Fruit fly (Drosophila melanogaster) whole organism, embryonic: Measurements from ENCODE around the gene CG14868.

ENCODE experiments used
- BEAF-32 ChIP-seq: fragments of 200-800 bp; sonication (Bioruptor generic); optimal IDR thresholded peaks from 3 replicates; lab custom pipeline; 2017; ENCODE audit warnings: missing biosample characterization, missing genetic modification characterization, mild to moderate bottlenecking, moderate library complexity, missing genetic modification reagents
- Bdp1 ChIP-seq: fragments of 200-800 bp; sonication (Bioruptor generic); optimal IDR thresholded peaks from 3 replicates; lab custom pipeline; 2016; ENCODE audit warnings: missing biosample characterization, missing genetic modification characterization
- CG10267 ChIP-seq: fragments of 200-800 bp; sonication (Bioruptor generic); optimal IDR thresholded peaks from 2 replicates; lab custom pipeline; 2018; ENCODE audit warnings: missing biosample characterization, mild to moderate bottlenecking, missing genetic modification characterization, moderate library complexity
- CG12155 ChIP-seq: fragments of 200-800 bp; sonication (Bioruptor generic); optimal IDR thresholded peaks from 3 replicates; lab custom pipeline; 2016; ENCODE audit warnings: missing biosample characterization, missing genetic modification characterization
- CG12236 ChIP-seq: fragments of 200-800 bp; sonication (Bioruptor generic); optimal IDR thresholded peaks from 2 replicates; lab custom pipeline; 2016; ENCODE audit warnings: missing biosample characterization, missing genetic modification characterization
- CG13287 ChIP-seq: fragments of 200-800 bp; sonication (Bioruptor generic); IDR thresholded peaks from 2 replicates; pipeline ENCODE4 v1.3.6; 2022; ENCODE audit warnings: missing biosample characterization, missing genetic modification characterization; ENCODE audit not compliant: partially characterized antibody
- CG14860 ChIP-seq: fragments of 200-800 bp; sonication (Bioruptor generic); IDR thresholded peaks from 3 replicates; pipeline ENCODE4 v1.3.6; 2022; ENCODE audit warnings: missing biosample characterization, missing genetic modification characterization; ENCODE audit not compliant: partially characterized antibody
- CG15601 ChIP-seq: fragments of 200-800 bp; sonication (Bioruptor generic); optimal IDR thresholded peaks from 3 replicates; lab custom pipeline; 2019; ENCODE audit warnings: missing biosample characterization, mild to moderate bottlenecking, missing genetic modification characterization, moderate library complexity
- CG16813 ChIP-seq: fragments of 200-800 bp; sonication (Bioruptor generic); IDR thresholded peaks from 3 replicates; pipeline ENCODE4 v1.3.6; 2022; ENCODE audit warnings: missing biosample characterization, missing genetic modification characterization; ENCODE audit not compliant: partially characterized antibody
- CG18764 ChIP-seq: fragments of 200-800 bp; sonication (Bioruptor generic); optimal IDR thresholded peaks from 3 replicates; lab custom pipeline; 2016; ENCODE audit warnings: missing biosample characterization, missing genetic modification characterization
- CG2202 ChIP-seq: fragments of 200-800 bp; sonication (Bioruptor generic); optimal IDR thresholded peaks from 2 replicates; lab custom pipeline; 2018; ENCODE audit warnings: missing biosample characterization, mild to moderate bottlenecking, missing genetic modification characterization
- CG3065 ChIP-seq: fragments of 200-800 bp; sonication (Bioruptor generic); optimal IDR thresholded peaks from 2 replicates; lab custom pipeline; 2016; ENCODE audit warnings: missing biosample characterization, missing genetic modification characterization
- CG32532 ChIP-seq: fragments of 200-800 bp; sonication (Bioruptor generic); IDR thresholded peaks from 2 replicates; pipeline ENCODE4 v1.3.6; 2022; ENCODE audit warnings: missing biosample characterization, missing genetic modification characterization
- CG32772 ChIP-seq: fragments of 200-800 bp; sonication (Bioruptor generic); IDR thresholded peaks from 2 replicates; pipeline ENCODE4 v1.3.6; 2022; ENCODE audit warnings: missing biosample characterization, missing genetic modification characterization
- CG42726 ChIP-seq: fragments of 200-800 bp; sonication (Bioruptor generic); IDR thresholded peaks from 2 replicates; pipeline ENCODE4 v1.3.6; 2022; ENCODE audit warnings: missing biosample characterization, missing genetic modification characterization; ENCODE audit not compliant: partially characterized antibody
- CG5180 ChIP-seq: fragments of 200-800 bp; sonication (Bioruptor generic); optimal IDR thresholded peaks from 3 replicates; lab custom pipeline; 2017; ENCODE audit warnings: missing biosample characterization, missing genetic modification characterization, mild to moderate bottlenecking, moderate library complexity, missing genetic modification reagents
- CG6654 ChIP-seq: fragments of 200-800 bp; sonication (Bioruptor generic); optimal IDR thresholded peaks from 2 replicates; lab custom pipeline; 2017; ENCODE audit warnings: missing biosample characterization, mild to moderate bottlenecking, missing genetic modification characterization
- CG6683 ChIP-seq: fragments of 200-800 bp; sonication (Bioruptor generic); optimal IDR thresholded peaks from 2 replicates; lab custom pipeline; 2017; ENCODE audit warnings: missing biosample characterization, mild to moderate bottlenecking, missing genetic modification characterization, missing genetic modification reagents
- CG7963 ChIP-seq: fragments of 200-800 bp; sonication (Bioruptor generic); IDR thresholded peaks from 3 replicates; pipeline ENCODE4 v1.3.6; 2022; ENCODE audit warnings: missing biosample characterization, missing genetic modification characterization; ENCODE audit not compliant: partially characterized antibody
- CG8089 ChIP-seq: fragments of 200-800 bp; sonication (Bioruptor generic); optimal IDR thresholded peaks from 3 replicates; lab custom pipeline; 2016; ENCODE audit warnings: missing biosample characterization, missing genetic modification characterization
- CG8290 ChIP-seq, 3 experiments: fragments of 200-800 bp; sonication (Bioruptor generic); optimal IDR thresholded peaks; 2 replicates each; lab custom pipeline; 2016 to 2019; ENCODE audit warnings: missing biosample characterization in 3 of 3, missing genetic modification characterization in 3 of 3, mild to moderate bottlenecking in 2 of 3, moderate library complexity in 1 of 3
- CG8765 ChIP-seq: fragments of 200-800 bp; sonication (Bioruptor generic); IDR thresholded peaks from 2 replicates; pipeline ENCODE4 v1.3.6; 2022; ENCODE audit warnings: missing biosample characterization, missing genetic modification characterization
- CoRest ChIP-seq: fragments of 200-800 bp; sonication (Bioruptor generic); optimal IDR thresholded peaks from 3 replicates; lab custom pipeline; 2018; ENCODE audit warnings: missing biosample characterization, mild to moderate bottlenecking, missing genetic modification characterization, moderate library complexity
- Dll ChIP-seq: fragments of 200-800 bp; sonication (Bioruptor generic); IDR thresholded peaks from 4 replicates; pipeline ENCODE4 v1.3.6; 2022; ENCODE audit warnings: missing biosample characterization, missing genetic modification characterization; ENCODE audit not compliant: partially characterized antibody
- Doc3 ChIP-seq: fragments of 200-800 bp; sonication (Bioruptor generic); IDR thresholded peaks from 3 replicates; pipeline ENCODE4 v1.3.6; 2022; ENCODE audit warnings: missing biosample characterization, missing genetic modification characterization; ENCODE audit not compliant: partially characterized antibody
- H15 ChIP-seq: fragments of 200-800 bp; sonication (Bioruptor generic); IDR thresholded peaks from 3 replicates; pipeline ENCODE4 v1.3.6; 2022; ENCODE audit warnings: missing biosample characterization, missing genetic modification characterization
- H2.0 ChIP-seq: fragments of 200-800 bp; sonication (Bioruptor generic); IDR thresholded peaks from 2 replicates; pipeline ENCODE4 v1.3.6; 2022; ENCODE audit warnings: missing biosample characterization, missing genetic modification characterization
- Optix ChIP-seq: fragments of 200-800 bp; sonication (Bioruptor generic); IDR thresholded peaks from 3 replicates; pipeline ENCODE4 v1.3.6; 2022; ENCODE audit warnings: missing biosample characterization, missing genetic modification characterization
- Rfx ChIP-seq: fragments of 200-800 bp; sonication (Bioruptor generic); IDR thresholded peaks from 2 replicates; pipeline ENCODE4 v1.3.6; 2022; ENCODE audit warnings: missing biosample characterization, missing genetic modification characterization
- Scr ChIP-seq: fragments of 200-800 bp; sonication (Bioruptor generic); IDR thresholded peaks from 2 replicates; pipeline ENCODE4 v1.3.6; 2022; ENCODE audit warnings: missing biosample characterization, missing genetic modification characterization; ENCODE audit not compliant: partially characterized antibody
- Tbp ChIP-seq: fragments of >200 bp; optimal IDR thresholded peaks from 2 replicates; lab custom pipeline; 2018; ENCODE audit warnings: missing biosample characterization, missing genetic modification characterization
- ab ChIP-seq: fragments of 200-800 bp; sonication (Bioruptor generic); optimal IDR thresholded peaks from 2 replicates; lab custom pipeline; 2016; ENCODE audit warnings: missing biosample characterization, missing genetic modification characterization
- ato ChIP-seq: fragments of 200-800 bp; sonication (Bioruptor generic); IDR thresholded peaks from 2 replicates; pipeline ENCODE4 v1.3.6; 2022; ENCODE audit warnings: missing biosample characterization, missing genetic modification characterization; ENCODE audit not compliant: partially characterized antibody
- bbx ChIP-seq: fragments of 200-800 bp; sonication (Bioruptor generic); IDR thresholded peaks from 2 replicates; pipeline ENCODE4 v1.3.6; 2022; ENCODE audit warnings: missing biosample characterization, missing genetic modification characterization; ENCODE audit not compliant: partially characterized antibody
- chif ChIP-seq, 2 experiments: fragments of 200-800 bp; sonication (Bioruptor generic); optimal IDR thresholded peaks; 3 replicates each; lab custom pipeline; 2016; ENCODE audit warnings: missing biosample characterization in 2 of 2, missing genetic modification characterization in 2 of 2
- crc ChIP-seq: fragments of 200-800 bp; sonication (Bioruptor generic); optimal IDR thresholded peaks from 2 replicates; lab custom pipeline; 2016; ENCODE audit warnings: missing biosample characterization, missing genetic modification characterization
- cwo ChIP-seq: fragments of 200-800 bp; sonication (Bioruptor generic); optimal IDR thresholded peaks from 3 replicates; lab custom pipeline; 2017; ENCODE audit warnings: missing biosample characterization, missing genetic modification characterization, mild to moderate bottlenecking, moderate library complexity, missing genetic modification reagents
- emc ChIP-seq: fragments of 200-800 bp; sonication (Bioruptor generic); optimal IDR thresholded peaks from 2 replicates; lab custom pipeline; 2016; ENCODE audit warnings: missing biosample characterization, missing genetic modification characterization
- fd64A ChIP-seq: fragments of 200-800 bp; sonication (Bioruptor generic); optimal IDR thresholded peaks from 3 replicates; lab custom pipeline; 2018; ENCODE audit warnings: missing biosample characterization, mild to moderate bottlenecking, missing genetic modification characterization
- ftz-f1 ChIP-seq: fragments of 200-800 bp; sonication (Bioruptor generic); optimal IDR thresholded peaks from 2 replicates; lab custom pipeline; 2016; ENCODE audit warnings: missing biosample characterization, missing genetic modification characterization
- hb ChIP-seq: fragments of 200-800 bp; sonication (Bioruptor generic); IDR thresholded peaks from 3 replicates; pipeline ENCODE4 v1.3.6; 2022; ENCODE audit warnings: missing biosample characterization, missing genetic modification characterization; ENCODE audit not compliant: partially characterized antibody
- inv ChIP-seq: fragments of 200-800 bp; sonication (Bioruptor generic); IDR thresholded peaks from 2 replicates; pipeline ENCODE4 v1.3.6; 2022; ENCODE audit warnings: missing biosample characterization, missing genetic modification characterization; ENCODE audit not compliant: partially characterized antibody
- knrl ChIP-seq: fragments of 200-800 bp; sonication (Bioruptor generic); IDR thresholded peaks from 3 replicates; pipeline ENCODE4 v1.3.6; 2022; ENCODE audit warnings: missing biosample characterization, missing genetic modification characterization; ENCODE audit not compliant: partially characterized antibody
- mam ChIP-seq: fragments of 200-800 bp; sonication (Bioruptor generic); optimal IDR thresholded peaks from 3 replicates; lab custom pipeline; 2016; ENCODE audit warnings: missing biosample characterization, missing genetic modification characterization
- pho ChIP-seq: fragments of 200-800 bp; sonication (Bioruptor generic); optimal IDR thresholded peaks from 2 replicates; lab custom pipeline; 2016; ENCODE audit warnings: missing biosample characterization, missing genetic modification characterization
- sug ChIP-seq: fragments of 200-800 bp; optimal IDR thresholded peaks from 2 replicates; lab custom pipeline; 2019; ENCODE audit warnings: missing biosample characterization, mild to moderate bottlenecking, missing genetic modification characterization, moderate library complexity
- tll ChIP-seq, 2 experiments: fragments of 200-800 bp in 1 of 2; fragments of >200 bp in 1 of 2; sonication (Bioruptor generic) in 1 of 2; optimal IDR thresholded peaks; 2 replicates each; lab custom pipeline; 2017 to 2019; ENCODE audit warnings: missing biosample characterization in 2 of 2, missing genetic modification characterization in 2 of 2, mild to moderate bottlenecking in 1 of 2, moderate library complexity in 1 of 2
- tna ChIP-seq: fragments of 200-800 bp; sonication (Bioruptor generic); IDR thresholded peaks from 2 replicates; pipeline ENCODE4 v1.3.6; 2022; ENCODE audit warnings: missing biosample characterization, missing genetic modification characterization; ENCODE audit not compliant: partially characterized antibody
- unc-4 ChIP-seq: fragments of 200-800 bp; sonication (Bioruptor generic); IDR thresholded peaks from 2 replicates; pipeline ENCODE4 v1.3.6; 2022; ENCODE audit warnings: missing biosample characterization, missing genetic modification characterization; ENCODE audit not compliant: partially characterized antibody

CG14868 gene

dm6 chr3R:15361490-15361889, 8.3 kb downstream of the CG14868 start, which contains the start of the genes Cog2 and Trax:
Gene Cog2, minus strand, starts transcription at chr3R:15361657.
Gene Trax, plus strand, starts transcription at chr3R:15361692.
- TF ChIP-seq CG8089 (no peak), knrl (GFP tag; lab: Robert Waterston, UW) (peak; percentile 77), chif (GFP tag; optimal IDR thresholded peaks at IDR 0.05; lab: Kevin White, UChicago) (no peak), CG8765 (no peak), tna (GFP tag; lab: Robert Waterston, UW) (peak; percentile 78), CG5180 (GFP tag; lab: Kevin White, UChicago) (no peak), CG42726 (peak; percentile 91), emc (GFP tag; lab: Kevin White, UChicago) (no peak), Bdp1 (GFP tag; lab: Kevin White, UChicago) (no peak), CG16813 (GFP tag; lab: Robert Waterston, UW) (peak; percentile 77), Tbp (no peak), CG32532 (no peak), H2.0 (GFP tag; lab: Robert Waterston, UW) (no peak), hb (GFP tag; lab: Robert Waterston, UW) (peak; percentile 75), Optix (GFP tag; lab: Robert Waterston, UW) (no peak), CG12155 (GFP tag; lab: Kevin White, UChicago) (no peak), fd64A (GFP tag; lab: Kevin White, UChicago) (no peak), BEAF-32 (GFP tag; lab: Kevin White, UChicago) (peak; percentile 73), CG6683 (GFP tag; lab: Kevin White, UChicago) (no peak), inv (GFP tag; lab: Robert Waterston, UW) (peak; percentile 69), CG7963 (GFP tag; lab: Robert Waterston, UW) (peak; percentile 75), Rfx (GFP tag; lab: Robert Waterston, UW) (no peak), Doc3 (GFP tag; lab: Robert Waterston, UW) (peak; percentile 94), CG6654 (GFP tag; lab: Kevin White, UChicago) (no peak), crc (GFP tag; lab: Kevin White, UChicago) (no peak), CG10267 (tag; lab: Kevin White, UChicago) (peak; percentile 60), ato (GFP tag; lab: Robert Waterston, UW) (peak; percentile 70), CG18764 (no peak), Dll (GFP tag; lab: Robert Waterston, UW) (peak; percentile 94), CG32772 (GFP tag; lab: Robert Waterston, UW) (no peak), tll (GFP tag; optimal IDR thresholded peaks at IDR 0.05; lab: Kevin White, UChicago) (no peak), ftz-f1 (GFP tag; lab: Kevin White, UChicago) (peak; percentile 37), bbx (peak; percentile 93), CG14860 (GFP tag; lab: Robert Waterston, UW) (peak; percentile 72), CG13287 (GFP tag; lab: Robert Waterston, UW) (peak; percentile 95), cwo (GFP tag; lab: Kevin White, UChicago) (no peak), Scr (peak; percentile 92), mam (GFP tag; lab: Kevin White, UChicago) (no peak), CG8290 (GFP tag; optimal IDR thresholded peaks at IDR 0.05; lab: Kevin White, UChicago) (no peak), CG8290 (tag; optimal IDR thresholded peaks at IDR 0.05; lab: Kevin White, UChicago) (no peak), sug (tag; lab: Kevin White, UChicago) (no peak), ab (GFP tag; lab: Kevin White, UChicago) (no peak), CG2202 (tag; lab: Kevin White, UChicago) (no peak), CoRest (no peak), CG15601 (tag; lab: Kevin White, UChicago) (no peak), CG12236 (GFP tag; lab: Kevin White, UChicago) (no peak), unc-4 (GFP tag; lab: Robert Waterston, UW) (peak; percentile 95), H15 (GFP tag; lab: Robert Waterston, UW) (no peak), pho (no peak), CG3065 (GFP tag; lab: Kevin White, UChicago) (no peak)
